Fruit fly (Drosophila melanogaster) whole organism, wandering third instar larva: ENCODE data around the gene Cyp28d1.

Experiments
- Abd-B ChIP-seq: fragments of >200 bp; optimal IDR thresholded peaks from 2 replicates; lab custom pipeline; 2017; ENCODE audit warnings: missing biosample characterization, missing genetic modification characterization
- CG32264 ChIP-seq: fragments of 200-800 bp; sonication (Bioruptor generic); optimal IDR thresholded peaks from 2 replicates; lab custom pipeline; 2016; ENCODE audit warnings: missing biosample characterization, missing genetic modification characterization
- CrebA ChIP-seq: fragments of 200-800 bp; sonication (Bioruptor generic); optimal IDR thresholded peaks from 2 replicates; lab custom pipeline; 2016; ENCODE audit warnings: missing biosample characterization, mild to moderate bottlenecking, missing genetic modification characterization, borderline replicate concordance
- Dfd ChIP-seq: fragments of >200 bp; optimal IDR thresholded peaks from 2 replicates; lab custom pipeline; 2017; ENCODE audit warnings: missing biosample characterization, missing genetic modification characterization
- Dif ChIP-seq: fragments of 200-275, 200-300 bp; sonication (Bioruptor generic); optimal IDR thresholded peaks from 2 replicates; lab custom pipeline; 2018; ENCODE audit warnings: missing biosample characterization, missing genetic modification characterization; ENCODE audit not compliant: partially characterized antibody
- GATAd ChIP-seq: sonication (Bioruptor generic); optimal IDR thresholded peaks from 2 replicates; lab custom pipeline; 2016; ENCODE audit warnings: missing biosample characterization, missing genetic modification characterization
- HLH106 ChIP-seq: fragments of 200-800 bp; optimal IDR thresholded peaks from 3 replicates; lab custom pipeline; 2019; ENCODE audit warnings: missing biosample characterization, mild to moderate bottlenecking, missing genetic modification characterization, moderate library complexity
- Hnf4 ChIP-seq: fragments of 200-800 bp; sonication (Bioruptor generic); optimal IDR thresholded peaks from 2 replicates; lab custom pipeline; 2016; ENCODE audit warnings: missing biosample characterization, mild to moderate bottlenecking, missing genetic modification characterization
- Hr78 ChIP-seq: fragments of >200 bp; optimal IDR thresholded peaks from 2 replicates; lab custom pipeline; 2017; ENCODE audit warnings: missing biosample characterization, missing genetic modification characterization
- Hr83 ChIP-seq: fragments of 200-300 bp; sonication (Bioruptor generic); optimal IDR thresholded peaks from 2 replicates; lab custom pipeline; 2016; ENCODE audit warnings: missing biosample characterization, mild to moderate bottlenecking, missing genetic modification characterization, moderate library complexity; ENCODE audit not compliant: poor library complexity, severe bottlenecking
- Jra ChIP-seq: sonication (Bioruptor generic); optimal IDR thresholded peaks from 2 replicates; lab custom pipeline; 2016; ENCODE audit warnings: missing biosample characterization, missing genetic modification characterization
- Mio ChIP-seq: sonication (Bioruptor generic); optimal IDR thresholded peaks from 2 replicates; lab custom pipeline; 2016; ENCODE audit warnings: missing biosample characterization, missing genetic modification characterization
- OdsH ChIP-seq: fragments of 200-800 bp; sonication (Bioruptor generic); optimal IDR thresholded peaks from 2 replicates; lab custom pipeline; 2016; ENCODE audit warnings: missing biosample characterization, mild to moderate bottlenecking, missing genetic modification characterization
- Rel ChIP-seq, 2 experiments: fragments of 200-800 bp; sonication (Bioruptor generic) in 1 of 2; optimal IDR thresholded peaks; 2 replicates in 1 of 2; 3 replicates in 1 of 2; lab custom pipeline; 2016 to 2019; ENCODE audit warnings: mild to moderate bottlenecking in 2 of 2, missing biosample characterization in 2 of 2, missing genetic modification characterization in 2 of 2, moderate library complexity in 1 of 2
- Sp1 ChIP-seq: fragments of 200-800 bp; sonication (Bioruptor generic); optimal IDR thresholded peaks from 3 replicates; lab custom pipeline; 2019; ENCODE audit warnings: missing biosample characterization, mild to moderate bottlenecking, missing genetic modification characterization, moderate library complexity
- Vsx2 ChIP-seq: fragments of 200-300, 225-300 bp; sonication (Bioruptor generic); optimal IDR thresholded peaks from 2 replicates; lab custom pipeline; 2018; ENCODE audit warnings: missing biosample characterization, missing genetic modification characterization; ENCODE audit not compliant: partially characterized antibody
- br ChIP-seq: fragments of 200-800 bp; sonication (Bioruptor generic); optimal IDR thresholded peaks from 2 replicates; lab custom pipeline; 2016; ENCODE audit warnings: missing biosample characterization, missing genetic modification characterization
- brk ChIP-seq: fragments of 200-800 bp; sonication (Bioruptor generic); optimal IDR thresholded peaks from 2 replicates; lab custom pipeline; 2016; ENCODE audit warnings: missing biosample characterization, mild to moderate bottlenecking, missing genetic modification characterization
- dl ChIP-seq, 2 experiments: fragments of 175-275, 200-275 bp in 1 of 2; fragments of 200-275 bp in 1 of 2; sonication (Bioruptor generic); optimal IDR thresholded peaks; lab custom pipeline; 2018; ENCODE audit warnings: mild to moderate bottlenecking in 2 of 2, missing biosample characterization in 2 of 2, missing genetic modification characterization in 2 of 2, moderate library complexity in 2 of 2; ENCODE audit not compliant: partially characterized antibody in 2 of 2, insufficient read depth in 1 of 2
- dmrt93B ChIP-seq: fragments of 200-800 bp; sonication (Bioruptor generic); optimal IDR thresholded peaks from 2 replicates; lab custom pipeline; 2018; ENCODE audit warnings: missing biosample characterization, mild to moderate bottlenecking, missing genetic modification characterization
- dsf ChIP-seq: sonication (Bioruptor generic); optimal IDR thresholded peaks from 2 replicates; lab custom pipeline; 2016; ENCODE audit warnings: missing biosample characterization, missing genetic modification characterization, borderline replicate concordance
- ey ChIP-seq: fragments of 200-800 bp; sonication (Bioruptor generic); optimal IDR thresholded peaks from 2 replicates; lab custom pipeline; 2016; ENCODE audit warnings: missing biosample characterization, missing genetic modification characterization
- fru ChIP-seq: fragments of 200-800 bp; sonication (Bioruptor generic); optimal IDR thresholded peaks from 3 replicates; lab custom pipeline; 2016; ENCODE audit warnings: missing biosample characterization, mild to moderate bottlenecking, missing genetic modification characterization
- jim ChIP-seq: fragments of 175-275, 200-325 bp; sonication (Bioruptor generic); optimal IDR thresholded peaks from 2 replicates; lab custom pipeline; 2016; ENCODE audit warnings: missing biosample characterization, mild to moderate bottlenecking, missing genetic modification characterization
- lola ChIP-seq: fragments of >200 bp; optimal IDR thresholded peaks from 2 replicates; lab custom pipeline; 2017; ENCODE audit warnings: missing biosample characterization, missing genetic modification characterization
- psq ChIP-seq: fragments of 200-800 bp; sonication (Bioruptor generic); optimal IDR thresholded peaks from 3 replicates; lab custom pipeline; 2017; ENCODE audit warnings: missing biosample characterization, mild to moderate bottlenecking, missing genetic modification characterization, moderate library complexity
- rgr ChIP-seq: fragments of 200-800 bp; sonication (Bioruptor generic); optimal IDR thresholded peaks from 3 replicates; lab custom pipeline; 2016; ENCODE audit warnings: missing biosample characterization, mild to moderate bottlenecking, missing genetic modification characterization
- sage ChIP-seq: fragments of 200-800 bp; sonication (Bioruptor generic); optimal IDR thresholded peaks from 2 replicates; lab custom pipeline; 2016; ENCODE audit warnings: missing biosample characterization, mild to moderate bottlenecking, missing genetic modification characterization
- sv ChIP-seq: fragments of 200-800 bp; sonication (Bioruptor generic); optimal IDR thresholded peaks from 3 replicates; lab custom pipeline; 2016; ENCODE audit warnings: missing biosample characterization, missing genetic modification characterization
- tai ChIP-seq: sonication (Bioruptor generic); optimal IDR thresholded peaks from 2 replicates; lab custom pipeline; 2016; ENCODE audit warnings: missing biosample characterization, missing genetic modification characterization
- usp ChIP-seq: fragments of >200 bp; optimal IDR thresholded peaks from 2 replicates; lab custom pipeline; 2017; ENCODE audit warnings: missing biosample characterization, missing genetic modification characterization
- woc ChIP-seq: sonication (Bioruptor generic); optimal IDR thresholded peaks from 2 replicates; lab custom pipeline; 2016; ENCODE audit warnings: missing biosample characterization, mild to moderate bottlenecking, missing genetic modification characterization

Gene Cyp28d1

dm6 chr2L:5231437-5231836, 21.2 kb downstream of the Cyp28d1 start (continued):
- TF ChIP-seq Hr78 (GFP tag; lab: Kevin White, UChicago) (no peak), Vsx2 (GFP tag; lab: Kevin White, UChicago) (no peak), Mio (GFP tag; lab: Kevin White, UChicago) (no peak)

- TF ChIP-seq sage (GFP tag; lab: Kevin White, UChicago), result no peak
- TF ChIP-seq jim (GFP tag; lab: Kevin White, UChicago), result no peak
- TF ChIP-seq Sp1, result no peak
- no peak for TF ChIP-seq HLH106
- TF ChIP-seq Dif (GFP tag; lab: Kevin White, UChicago), result no peak
- TF ChIP-seq dsf (GFP tag; lab: Kevin White, UChicago), result no peak
- TF ChIP-seq tai (GFP tag; lab: Kevin White, UChicago), result no peak
- TF ChIP-seq, all 38 proteins: peak for 0
Measured at dm6 chr2L:5232175-5232574, 21.9 kb downstream of the Cyp28d1 start.

- TF ChIP-seq Dfd (GFP tag; lab: Kevin White, UChicago) (no peak), HLH106 (no peak), fru (no peak), Sp1 (no peak), brk (GFP tag; lab: Kevin White, UChicago) (no peak), CrebA (peak; percentile 48), Rel (GFP tag; optimal IDR thresholded peaks at IDR 0.05; lab: Kevin White, UChicago) (no peak), Rel (tag; optimal IDR thresholded peaks at IDR 0.05; lab: Kevin White, UChicago) (peak; percentile 92), Hr78 (GFP tag; lab: Kevin White, UChicago) (no peak), Dif (GFP tag; lab: Kevin White, UChicago) (no peak)
Measured at dm6 chr2L:5232967-5233909, 23.0 kb downstream of the Cyp28d1 start.

dm6 chr2L:5234714-5235298, 24.5 kb downstream of the Cyp28d1 start:
- TF ChIP-seq lola (GFP tag; lab: Kevin White, UChicago), result no peak
- no peak for TF ChIP-seq dmrt93B (GFP tag; lab: Kevin White, UChicago)

dm6 chr2L:5236346-5236809, 26.1 kb downstream of the Cyp28d1 start:
- TF ChIP-seq jim (GFP tag; lab: Kevin White, UChicago) (no peak), sv (GFP tag; lab: Kevin White, UChicago) (no peak), psq (peak; percentile 35), Hr78 (GFP tag; lab: Kevin White, UChicago) (no peak), CrebA (peak; percentile 17), Abd-B (GFP tag; lab: Kevin White, UChicago) (no peak), Jra (GFP tag; lab: Kevin White, UChicago) (no peak), dl (GFP tag; optimal IDR thresholded peaks at IDR 0.05; lab: Kevin White, UChicago; ENCODE audit: insufficient read depth in 1 of 2, partially characterized antibody in 2 of 2) (no peak), Mio (GFP tag; lab: Kevin White, UChicago) (no peak), brk (GFP tag; lab: Kevin White, UChicago) (no peak), Dif (GFP tag; lab: Kevin White, UChicago) (no peak), dmrt93B (GFP tag; lab: Kevin White, UChicago) (no peak), br (GFP tag; lab: Kevin White, UChicago) (peak; percentile 36)

- TF ChIP-seq dsf (GFP tag; lab: Kevin White, UChicago) (no peak), Mio (GFP tag; lab: Kevin White, UChicago) (no peak), HLH106 (no peak), dl (GFP tag; optimal IDR thresholded peaks at IDR 0.05; lab: Kevin White, UChicago; ENCODE audit: insufficient read depth in 1 of 2, partially characterized antibody in 2 of 2) (peak; percentile 97 to 99), GATAd (GFP tag; lab: Kevin White, UChicago) (no peak), CG32264 (GFP tag; lab: Kevin White, UChicago) (peak; percentile 23), Hnf4 (GFP tag; lab: Kevin White, UChicago) (peak; percentile 2), sage (GFP tag; lab: Kevin White, UChicago) (peak; percentile 45), Sp1 (peak; percentile 6), Hr83 (GFP tag; lab: Kevin White, UChicago) (peak; percentile 87), woc (GFP tag; lab: Kevin White, UChicago) (peak; percentile 18), Dfd (GFP tag; lab: Kevin White, UChicago) (no peak), Vsx2 (GFP tag; lab: Kevin White, UChicago) (peak; percentile 95), ey (GFP tag; lab: Kevin White, UChicago) (no peak), sv (GFP tag; lab: Kevin White, UChicago) (no peak), Hr78 (GFP tag; lab: Kevin White, UChicago) (no peak), OdsH (no peak), Dif (GFP tag; lab: Kevin White, UChicago) (peak; percentile 100), usp (GFP tag; lab: Kevin White, UChicago) (no peak), rgr (GFP tag; lab: Kevin White, UChicago) (peak; percentile 16), CrebA (peak; percentile 70)
Measured at dm6 chr2L:5237175-5237753, 27.0 kb downstream of the Cyp28d1 start.
